Worm (Caenorhabditis elegans) whole organism, midembryonic: ENCODE measurements around the gene ttc-7.

Source experiments
- T22C8.4 ChIP-seq: fragments of 200-800 bp; sonication (Bioruptor generic); IDR thresholded peaks from 2 replicates; pipeline ENCODE4 v1.3.6; 2022; ENCODE audit warnings: missing genetic modification characterization, missing compliant biosample characterization
- flt-1 ChIP-seq: fragments of 200-800 bp; sonication (Bioruptor generic); IDR thresholded peaks from 2 replicates; pipeline ENCODE4 v1.3.6; 2022; ENCODE audit warnings: missing genetic modification characterization, missing compliant biosample characterization
- klf-2 ChIP-seq: fragments of 200-800 bp; sonication (Bioruptor generic); conservative IDR thresholded peaks from 2 replicates; pipeline ENCODE4 v1.3.6; 2022; ENCODE audit warnings: missing genetic modification reagents, missing genetic modification characterization, missing compliant biosample characterization
- ref-1 ChIP-seq: fragments of 200-800 bp; sonication (Bioruptor generic); conservative IDR thresholded peaks from 2 replicates; pipeline ENCODE4 v1.3.6; 2022; ENCODE audit warnings: missing genetic modification reagents, missing genetic modification characterization, missing compliant biosample characterization
- ztf-23 ChIP-seq: fragments of 200-800 bp; sonication (Bioruptor generic); IDR thresholded peaks from 2 replicates; pipeline ENCODE4 v1.3.6; 2022; ENCODE audit warnings: missing genetic modification reagents, missing genetic modification characterization, missing compliant biosample characterization
- ztf-29 ChIP-seq: fragments of 200-800 bp; sonication (Bioruptor generic); IDR thresholded peaks from 2 replicates; pipeline ENCODE4 v1.3.6; 2022; ENCODE audit warnings: missing genetic modification reagents, missing genetic modification characterization, missing compliant biosample characterization

ce11 chrIII:1831104-1831503, 29.1 kb upstream of the ttc-7 start:
- TF ChIP-seq flt-1 (GFP tag; lab: Robert Waterston, UW) (no peak), ref-1 (GFP tag; lab: Robert Waterston, UW) (no peak), T22C8.4 (GFP tag; lab: Robert Waterston, UW) (no peak), ztf-29 (GFP tag; lab: Robert Waterston, UW) (no peak), ztf-23 (GFP tag; lab: Robert Waterston, UW) (no peak), klf-2 (no peak)
